Fruit fly (Drosophila melanogaster) ovary, adult (tissue): ENCODE data around the gene Ublcp1.

Experiments used
- CG17801 ChIP-seq: fragments of 200-800 bp; optimal IDR thresholded peaks from 2 replicates; lab custom pipeline; 2019; ENCODE audit warnings: missing biosample characterization, mild to moderate bottlenecking, missing genetic modification characterization, moderate library complexity; ENCODE audit not compliant: partially characterized antibody

Gene Ublcp1

DNA sequence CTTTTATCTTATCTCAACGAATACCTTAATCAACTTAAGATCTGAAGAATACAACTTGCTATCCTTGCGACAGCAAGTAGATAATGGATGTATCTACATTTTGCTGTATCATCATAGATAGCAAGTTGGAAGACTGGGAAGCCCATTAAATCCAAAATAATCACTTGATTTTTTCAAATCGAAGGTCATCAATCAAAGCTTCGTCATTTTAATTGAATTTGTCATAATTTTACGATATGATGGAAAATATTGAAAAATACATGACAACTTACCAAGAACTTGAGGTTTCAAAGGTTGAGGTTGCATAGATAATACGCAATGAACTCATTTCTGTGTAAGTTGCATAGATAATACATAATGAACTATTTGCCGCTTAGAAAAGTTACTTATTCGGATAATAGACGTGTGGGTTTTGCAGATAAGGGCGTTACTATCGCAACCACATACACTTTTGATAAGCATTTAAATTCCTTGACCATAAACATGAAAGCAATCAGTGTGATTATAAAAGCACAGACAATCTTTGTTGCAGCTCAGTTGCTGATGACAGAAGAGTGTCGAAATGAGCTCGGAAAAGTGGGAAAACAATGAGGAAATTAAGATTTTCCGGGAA lies 36.0 kb downstream of the Ublcp1 start, which contains the start of gene CG6733:
Gene CG6733 (plus strand): TSS at position 532 of the 613 bp plus-strand sequence.
- no peak for TF ChIP-seq CG17801 (GFP tag; lab: Kevin White, UChicago)

- TF ChIP-seq CG17801 (GFP tag; lab: Kevin White, UChicago) = no peak
These were observed 37.9 kb downstream of the Ublcp1 start, which contains the start of gene CG6738 for dm6 chr3R:23099233-23099632. TSS of gene CG6738 (plus strand) at chr3R:23099533.

DNA sequence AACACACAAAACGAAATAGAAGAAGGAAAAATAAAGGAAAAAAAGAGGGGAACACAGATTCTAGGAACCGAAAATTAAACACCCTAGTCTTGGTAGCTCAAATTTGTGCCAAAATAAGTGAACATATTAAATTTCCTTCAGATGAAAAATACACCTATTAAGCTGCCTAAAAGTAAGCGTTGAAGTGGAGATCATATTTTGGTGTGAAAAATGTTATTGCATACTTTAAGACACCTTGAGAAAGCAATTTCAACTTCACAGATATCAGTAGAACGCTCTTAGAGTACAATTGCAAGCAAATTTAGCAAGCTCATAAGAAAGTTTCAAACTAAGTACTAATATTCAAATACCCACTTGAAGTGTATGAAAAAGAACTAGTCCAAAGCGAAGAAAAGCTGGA lies 49.4 kb downstream of the Ublcp1 start:
- TF ChIP-seq CG17801 (GFP tag; lab: Kevin White, UChicago) = no peak
